Worm (Caenorhabditis elegans) whole organism, late embryonic: ENCODE measurements around the gene otpl-1.

ENCODE experiments used
- C08G9.2 ChIP-seq: sonication (generic microtip); optimal IDR thresholded peaks from 2 replicates; lab custom pipeline; 2016; ENCODE audit warnings: mild to moderate bottlenecking, missing genetic modification characterization, moderate library complexity, missing compliant biosample characterization
- F13H6.1 ChIP-seq: sonication (generic microtip); optimal IDR thresholded peaks from 2 replicates; lab custom pipeline; 2016; ENCODE audit warnings: missing genetic modification characterization, missing compliant biosample characterization
- T23F11.4 ChIP-seq: fragments of 200-800 bp; sonication (Bioruptor generic); optimal IDR thresholded peaks from 2 replicates; lab custom pipeline; 2018; ENCODE audit warnings: mild to moderate bottlenecking, missing genetic modification characterization, missing compliant biosample characterization
- Y22D7AL.16 ChIP-seq: sonication (generic microtip); optimal IDR thresholded peaks from 2 replicates; lab custom pipeline; 2016; ENCODE audit warnings: missing genetic modification characterization, missing compliant biosample characterization
- ahr-1 ChIP-seq: sonication (generic microtip); optimal IDR thresholded peaks from 2 replicates; lab custom pipeline; 2016; ENCODE audit warnings: missing genetic modification characterization, missing compliant biosample characterization
- ama-1 ChIP-seq: fragments of 150-350 bp; optimal IDR thresholded peaks from 2 replicates; lab custom pipeline; 2014
- ceh-14 ChIP-seq: sonication (generic microtip); optimal IDR thresholded peaks from 2 replicates; lab custom pipeline; 2016; ENCODE audit warnings: missing genotype, missing genetic modification characterization, missing compliant biosample characterization
- ceh-18 ChIP-seq: sonication (generic microtip); optimal IDR thresholded peaks from 2 replicates; lab custom pipeline; 2016; ENCODE audit warnings: missing genetic modification characterization, missing compliant biosample characterization
- ceh-19 ChIP-seq: fragments of 200-800 bp; sonication (Bioruptor generic); optimal IDR thresholded peaks from 2 replicates; lab custom pipeline; 2018; ENCODE audit warnings: mild to moderate bottlenecking, missing genetic modification characterization, missing compliant biosample characterization
- ceh-22 ChIP-seq: sonication (generic microtip); optimal IDR thresholded peaks from 2 replicates; lab custom pipeline; 2017; ENCODE audit warnings: missing biosample characterization, missing genetic modification characterization
- ceh-24 ChIP-seq: sonication (generic microtip); optimal IDR thresholded peaks from 2 replicates; lab custom pipeline; 2016; ENCODE audit warnings: mild to moderate bottlenecking, missing genetic modification characterization, missing compliant biosample characterization
- ceh-30 ChIP-seq: fragments of 150-350 bp; optimal IDR thresholded peaks from 2 replicates; lab custom pipeline; 2014; ENCODE audit warnings: missing biosample characterization, missing genetic modification characterization
- ceh-31 ChIP-seq: sonication (generic microtip); optimal IDR thresholded peaks from 2 replicates; lab custom pipeline; 2016; ENCODE audit warnings: missing genetic modification characterization, missing compliant biosample characterization
- ceh-34 ChIP-seq: sonication (generic microtip); optimal IDR thresholded peaks from 2 replicates; lab custom pipeline; 2016; ENCODE audit warnings: mild to moderate bottlenecking, missing genetic modification characterization, missing compliant biosample characterization
- ceh-45 ChIP-seq: fragments of 200-800 bp; sonication (Bioruptor generic); IDR thresholded peaks from 2 replicates; pipeline ENCODE4 v1.3.6; 2022; ENCODE audit warnings: missing genetic modification reagents, missing genetic modification characterization, missing compliant biosample characterization
- ceh-48 ChIP-seq: sonication (generic microtip); optimal IDR thresholded peaks from 2 replicates; lab custom pipeline; 2016; ENCODE audit warnings: missing genetic modification characterization, inconsistent platforms, missing compliant biosample characterization
- dve-1 ChIP-seq: sonication (generic microtip); optimal IDR thresholded peaks from 2 replicates; lab custom pipeline; 2017; ENCODE audit warnings: antibody characterized with exemption, mild to moderate bottlenecking, missing genetic modification characterization, missing compliant biosample characterization
- elt-2 ChIP-seq: sonication (generic microtip); optimal IDR thresholded peaks from 2 replicates; lab custom pipeline; 2016; ENCODE audit warnings: missing genetic modification reagents, missing genetic modification characterization, missing compliant biosample characterization
- elt-4 ChIP-seq: sonication (generic microtip); optimal IDR thresholded peaks from 2 replicates; lab custom pipeline; 2016; ENCODE audit warnings: missing genetic modification characterization, missing compliant biosample characterization
- fax-1 ChIP-seq: sonication (generic microtip); optimal IDR thresholded peaks from 2 replicates; lab custom pipeline; 2016; ENCODE audit warnings: missing genotype, missing genetic modification characterization, missing compliant biosample characterization
- fkh-6 ChIP-seq: sonication (generic microtip); optimal IDR thresholded peaks from 2 replicates; lab custom pipeline; 2016; ENCODE audit warnings: missing genetic modification characterization, missing compliant biosample characterization
- gmeb-2 ChIP-seq: sonication (generic microtip); optimal IDR thresholded peaks from 2 replicates; lab custom pipeline; 2016; ENCODE audit warnings: missing genetic modification characterization, inconsistent platforms, missing compliant biosample characterization
- hlh-15 ChIP-seq: sonication (generic microtip); optimal IDR thresholded peaks from 2 replicates; lab custom pipeline; 2016; ENCODE audit warnings: missing genetic modification characterization, missing compliant biosample characterization
- hlh-30 ChIP-seq: sonication (generic microtip); optimal IDR thresholded peaks from 2 replicates; lab custom pipeline; 2017; ENCODE audit warnings: antibody characterized with exemption, missing genetic modification characterization, missing compliant biosample characterization; ENCODE audit not compliant: insufficient read depth
- lim-6 ChIP-seq: sonication (generic microtip); optimal IDR thresholded peaks from 2 replicates; lab custom pipeline; 2016; ENCODE audit warnings: missing genetic modification characterization, missing compliant biosample characterization
- lin-11 ChIP-seq: fragments of 200-800 bp; sonication (Bioruptor generic); optimal IDR thresholded peaks from 2 replicates; lab custom pipeline; 2018; ENCODE audit warnings: mild to moderate bottlenecking, missing genetic modification characterization, missing compliant biosample characterization
- mec-3 ChIP-seq: sonication (generic microtip); optimal IDR thresholded peaks from 2 replicates; lab custom pipeline; 2016; ENCODE audit warnings: borderline replicate concordance, missing genetic modification characterization, missing compliant biosample characterization
- nfya-1 ChIP-seq: sonication (generic microtip); optimal IDR thresholded peaks from 2 replicates; lab custom pipeline; 2017; ENCODE audit warnings: missing genetic modification characterization, mild to moderate bottlenecking, missing compliant biosample characterization, antibody characterized with exemption, moderate library complexity
- nhr-11 ChIP-seq: fragments of 150-350 bp; optimal IDR thresholded peaks from 2 replicates; lab custom pipeline; 2014; ENCODE audit warnings: missing biosample characterization, missing genetic modification characterization
- nhr-232 ChIP-seq: sonication (generic microtip); optimal IDR thresholded peaks from 2 replicates; lab custom pipeline; 2016; ENCODE audit warnings: missing genetic modification characterization, missing compliant biosample characterization
- pag-3 ChIP-seq: sonication (generic microtip); optimal IDR thresholded peaks from 2 replicates; lab custom pipeline; 2016; ENCODE audit warnings: missing compliant biosample characterization, missing genetic modification characterization, borderline replicate concordance
- pax-1 ChIP-seq: fragments of 150-350 bp; optimal IDR thresholded peaks from 2 replicates; lab custom pipeline; 2014; ENCODE audit warnings: missing biosample characterization, missing genetic modification characterization
- pha-2 ChIP-seq: sonication (generic microtip); optimal IDR thresholded peaks from 2 replicates; lab custom pipeline; 2017; ENCODE audit warnings: mild to moderate bottlenecking, missing genetic modification characterization, missing compliant biosample characterization
- pros-1 ChIP-seq: fragments of 150-350 bp; optimal IDR thresholded peaks from 2 replicates; lab custom pipeline; 2014; ENCODE audit warnings: missing biosample characterization, missing genetic modification reagents, missing genetic modification characterization
- rnt-1 ChIP-seq: sonication (generic microtip); optimal IDR thresholded peaks from 2 replicates; lab custom pipeline; 2016; ENCODE audit warnings: missing genetic modification characterization, missing compliant biosample characterization
- sdc-2 ChIP-seq: sonication (generic microtip); optimal IDR thresholded peaks from 2 replicates; lab custom pipeline; 2016; ENCODE audit warnings: missing genotype, missing genetic modification characterization, missing compliant biosample characterization
- sox-2 ChIP-seq: fragments of 200-800 bp; sonication (Bioruptor generic); IDR thresholded peaks from 2 replicates; pipeline ENCODE4 v1.3.6; 2022; ENCODE audit warnings: missing genetic modification reagents, missing genetic modification characterization, missing compliant biosample characterization
- syd-9 ChIP-seq: sonication (generic microtip); optimal IDR thresholded peaks from 2 replicates; lab custom pipeline; 2016; ENCODE audit warnings: mild to moderate bottlenecking, missing genetic modification characterization, moderate library complexity, missing compliant biosample characterization
- tbx-2 ChIP-seq: sonication (generic microtip); optimal IDR thresholded peaks from 2 replicates; lab custom pipeline; 2016; ENCODE audit warnings: missing genetic modification characterization, missing compliant biosample characterization
- tbx-7 ChIP-seq: sonication (generic microtip); optimal IDR thresholded peaks from 2 replicates; lab custom pipeline; 2016; ENCODE audit warnings: missing genotype, missing genetic modification characterization, missing compliant biosample characterization
- ttx-3 ChIP-seq: sonication (generic microtip); optimal IDR thresholded peaks from 2 replicates; lab custom pipeline; 2016; ENCODE audit warnings: missing genetic modification reagents, missing genetic modification characterization, missing compliant biosample characterization
- unc-3 ChIP-seq, 2 experiments: fragments of 200-800 bp in 1 of 2; sonication (Bioruptor generic) in 1 of 2; sonication (generic microtip) in 1 of 2; conservative IDR thresholded peaks in 1 of 2; optimal IDR thresholded peaks in 1 of 2; 2 replicates each; pipeline versions ENCODE4 v1.3.6 to Lab custom; 2016 to 2022; ENCODE audit warnings: missing compliant biosample characterization in 2 of 2, missing genetic modification characterization in 2 of 2, missing genetic modification reagents in 1 of 2
- unc-42 ChIP-seq: sonication (generic microtip); optimal IDR thresholded peaks from 2 replicates; lab custom pipeline; 2016; ENCODE audit warnings: missing genotype, missing genetic modification characterization, missing compliant biosample characterization
- unc-86 ChIP-seq: sonication (generic microtip); optimal IDR thresholded peaks from 2 replicates; lab custom pipeline; 2016; ENCODE audit warnings: missing genetic modification characterization, missing compliant biosample characterization
- ztf-16 ChIP-seq: sonication (generic microtip); optimal IDR thresholded peaks from 2 replicates; lab custom pipeline; 2017; ENCODE audit warnings: missing genetic modification characterization, missing compliant biosample characterization

Gene otpl-1

DNA sequence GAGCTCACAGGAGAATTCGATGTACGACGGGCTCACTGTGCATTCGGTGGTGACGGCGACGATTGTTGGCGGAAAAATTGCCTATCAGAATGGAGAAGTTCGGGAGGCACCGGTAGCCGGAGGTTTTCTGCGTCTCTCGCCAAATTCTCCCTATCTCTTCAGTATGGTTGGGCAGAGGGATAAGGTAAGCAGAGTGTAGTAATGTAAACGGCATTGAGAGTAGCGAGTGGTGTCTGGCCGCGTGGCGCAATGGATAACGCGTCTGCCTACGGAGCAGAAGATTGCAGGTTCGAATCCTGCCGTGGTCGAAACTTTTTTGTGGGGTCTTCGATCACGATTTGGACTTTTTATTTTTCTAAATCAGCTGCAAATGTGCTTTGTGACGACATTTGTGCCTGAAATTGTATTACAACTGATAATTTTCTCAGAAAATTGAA is 44.2 kb upstream of the otpl-1 start (continued):
- peak; percentile 6 for TF ChIP-seq ceh-24
- TF ChIP-seq ceh-14 = peak; percentile 74
- peak; percentile 66 for TF ChIP-seq ceh-34 (tag; lab: Kevin White, UChicago)
- peak; percentile 76 for TF ChIP-seq tbx-2 (tag; lab: Kevin White, UChicago)
- no peak for TF ChIP-seq hlh-30 (tag; lab: Kevin White, UChicago)
- TF ChIP-seq dve-1 (tag; lab: Kevin White, UChicago) = peak; percentile 49
- TF ChIP-seq ahr-1 (tag; lab: Kevin White, UChicago) = no peak
- peak; percentile 83 for TF ChIP-seq fkh-6
- TF ChIP-seq sox-2 = peak; percentile 14; the same call in 1 of the 2 replicates
- TF ChIP-seq pha-2 (tag; lab: Kevin White, UChicago) = peak; percentile 63
- peak; percentile 61 for TF ChIP-seq gmeb-2 (tag; lab: Kevin White, UChicago)
- no peak for TF ChIP-seq elt-4 (tag; lab: Kevin White, UChicago)
- TF ChIP-seq Y22D7AL.16 (tag; lab: Kevin White, UChicago) = peak; percentile 64
- peak; percentile 19 for TF ChIP-seq ceh-30 (tag; lab: Kevin White, UChicago)
- no peak for TF ChIP-seq ama-1 (lab: Kevin White, UChicago)
- peak; percentile 81 for TF ChIP-seq syd-9 (tag; lab: Kevin White, UChicago)
- TF ChIP-seq pros-1 (tag; lab: Kevin White, UChicago) = no peak
- peak; percentile 40 for TF ChIP-seq ceh-31 (tag; lab: Kevin White, UChicago)
- TF ChIP-seq lim-6 (tag; lab: Kevin White, UChicago) = no peak
- TF ChIP-seq F13H6.1 (tag; lab: Kevin White, UChicago) = peak; percentile 50
- TF ChIP-seq ceh-48 (tag; lab: Kevin White, UChicago) = peak; percentile 34
- no peak for TF ChIP-seq unc-42
- peak; percentile 43 for TF ChIP-seq nfya-1
- TF ChIP-seq lin-11 (tag; lab: Kevin White, UChicago) = peak; percentile 60
- TF ChIP-seq nhr-11 = no peak
- peak; percentile 56 for TF ChIP-seq sdc-2
- peak; percentile 74 for TF ChIP-seq C08G9.2
- peak; percentile 76 for TF ChIP-seq ztf-16 (tag; lab: Kevin White, UChicago)
- TF ChIP-seq T23F11.4 (GFP tag; lab: Kevin White, UChicago) = peak; percentile 62
- peak; percentile 60 for TF ChIP-seq fax-1
- peak; percentile 76 for TF ChIP-seq ttx-3 (tag; lab: Kevin White, UChicago)
- peak; percentile 50; the same call in 1 of the 2 replicates for TF ChIP-seq unc-3 (GFP tag; conservative IDR thresholded peaks at IDR 0.05; lab: Robert Waterston, UW)
- TF ChIP-seq unc-3 (tag; optimal IDR thresholded peaks at IDR 0.05; lab: Kevin White, UChicago) = peak; percentile 34
- TF ChIP-seq mec-3 (tag; lab: Kevin White, UChicago) = peak; percentile 3
- TF ChIP-seq nhr-232 (tag; lab: Kevin White, UChicago) = peak; percentile 76
- peak; percentile 64 for TF ChIP-seq unc-86 (tag; lab: Kevin White, UChicago)

DNA sequence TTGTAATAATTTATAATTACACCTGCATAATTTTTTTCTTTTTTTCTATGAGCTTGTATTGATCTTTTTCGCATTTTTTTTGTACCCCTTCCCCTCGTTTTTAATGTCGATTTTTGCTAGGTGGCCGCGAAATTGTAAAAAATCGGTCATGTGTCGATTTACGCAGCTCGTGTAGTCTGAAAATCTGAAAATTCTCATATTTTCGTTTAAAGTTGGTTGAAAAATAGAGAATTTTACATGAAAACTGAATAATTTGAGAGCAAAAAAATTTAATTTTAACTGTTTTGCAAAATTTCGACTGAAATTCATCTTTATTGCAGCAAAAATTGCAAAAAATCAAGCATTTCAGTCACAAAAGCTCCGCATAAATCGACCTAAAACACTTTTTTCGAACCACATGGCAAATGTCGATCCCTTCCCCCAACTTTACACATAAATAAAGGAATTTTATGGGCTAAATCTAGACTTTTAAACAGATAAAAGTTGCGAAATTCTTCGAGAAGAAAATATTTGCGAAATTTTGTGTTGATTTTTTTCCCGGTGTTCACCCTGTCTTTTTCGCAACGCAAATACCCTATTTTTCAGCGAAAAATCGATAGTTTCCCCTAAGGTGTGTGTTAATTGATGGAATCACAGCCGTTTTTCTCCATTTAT is 42.5 kb upstream of the otpl-1 start:
- TF ChIP-seq nhr-11 (no peak), ceh-31 (tag; lab: Kevin White, UChicago) (no peak), hlh-15 (no peak), ama-1 (lab: Kevin White, UChicago) (no peak), elt-2 (tag; lab: Kevin White, UChicago) (no peak), ceh-18 (tag; lab: Kevin White, UChicago) (no peak)

ce11 chrIV:3526831-3527404 is 41.9 kb upstream of the otpl-1 start, which contains the start of gene M57.2:
Gene M57.2 (plus strand): TSS chrIV:3527354.
- TF ChIP-seq ceh-34 (tag; lab: Kevin White, UChicago) = no peak
- no peak for TF ChIP-seq unc-42
- TF ChIP-seq C08G9.2 = no peak
- TF ChIP-seq ceh-31 (tag; lab: Kevin White, UChicago) = no peak
- TF ChIP-seq unc-3 (GFP tag; conservative IDR thresholded peaks at IDR 0.05; lab: Robert Waterston, UW) = no peak
- no peak for TF ChIP-seq unc-3 (tag; optimal IDR thresholded peaks at IDR 0.05; lab: Kevin White, UChicago)
- no peak for TF ChIP-seq ceh-19 (GFP tag; lab: Kevin White, UChicago)
- no peak for TF ChIP-seq ceh-22
- no peak for TF ChIP-seq lim-6 (tag; lab: Kevin White, UChicago)
- TF ChIP-seq tbx-7 (tag; lab: Kevin White, UChicago) = no peak
- no peak for TF ChIP-seq pag-3 (tag; lab: Kevin White, UChicago)
- no peak for TF ChIP-seq rnt-1 (tag; lab: Kevin White, UChicago)
- TF ChIP-seq sdc-2 = no peak
- TF ChIP-seq ceh-45 = no peak
- TF ChIP-seq pax-1 = no peak
